Worm (Caenorhabditis elegans) whole organism, L4/young adult: ENCODE measurements around the gene btb-10.

Source experiments
- W03F9.2 ChIP-seq: fragments of 150-350 bp; optimal IDR thresholded peaks from 2 replicates; lab custom pipeline; 2014; ENCODE audit warnings: missing biosample characterization, missing genetic modification characterization
- dao-5 ChIP-seq: sonication (generic microtip); optimal IDR thresholded peaks from 2 replicates; lab custom pipeline; 2016; ENCODE audit warnings: missing genotype, missing genetic modification characterization, moderate library complexity, missing compliant biosample characterization
- him-1 ChIP-seq: sonication (generic microtip); optimal IDR thresholded peaks from 2 replicates; lab custom pipeline; 2016; ENCODE audit warnings: missing genotype, missing genetic modification reagents, missing genetic modification characterization, missing compliant biosample characterization

- TF ChIP-seq W03F9.2 (tag; lab: Kevin White, UChicago): no peak
- no peak for TF ChIP-seq him-1 (tag; lab: Kevin White, UChicago)
- no peak for TF ChIP-seq dao-5
Observed at ce11 chrII:1063926-1064325, 3.3 kb upstream of the btb-10 start.
